Worm (Caenorhabditis elegans) whole organism, mixed stage, embryonic: ENCODE data around the gene rif-1.1.
A peak's percentile ranks its signal among the peaks of the same experiment; 100 is the strongest.

ENCODE experiments used
- M03D4.4 ChIP-seq: sonication (generic microtip); optimal IDR thresholded peaks from 2 replicates; lab custom pipeline; 2017; ENCODE audit warnings: mild to moderate bottlenecking, missing genetic modification characterization, missing compliant biosample characterization
- bed-3 ChIP-seq: fragments of 200-800 bp; sonication (Bioruptor generic); optimal IDR thresholded peaks from 3 replicates; lab custom pipeline; 2018; ENCODE audit warnings: mild to moderate bottlenecking, missing genetic modification characterization, moderate library complexity, missing compliant biosample characterization
- blmp-1 ChIP-seq: fragments of 150-350 bp; optimal IDR thresholded peaks from 2 replicates; lab custom pipeline; 2014; ENCODE audit warnings: missing biosample characterization, missing genetic modification characterization
- ceh-39 ChIP-seq: fragments of 150-350 bp; optimal IDR thresholded peaks from 2 replicates; lab custom pipeline; 2014; ENCODE audit warnings: missing biosample characterization, missing genetic modification characterization
- ceh-43 ChIP-seq: fragments of 200-800 bp; sonication (Bioruptor generic); optimal IDR thresholded peaks from 2 replicates; lab custom pipeline; 2018; ENCODE audit warnings: mild to moderate bottlenecking, missing genetic modification characterization, moderate library complexity, missing compliant biosample characterization
- ces-1 ChIP-seq: fragments of 150-350 bp; optimal IDR thresholded peaks from 2 replicates; lab custom pipeline; 2014; ENCODE audit warnings: missing biosample characterization, missing genetic modification reagents, missing genetic modification characterization
- drap-1 ChIP-seq: fragments of 200-800 bp; sonication (Bioruptor generic); optimal IDR thresholded peaks from 3 replicates; lab custom pipeline; 2018; ENCODE audit warnings: mild to moderate bottlenecking, missing genetic modification characterization, missing compliant biosample characterization
- elt-1 ChIP-seq: sonication (generic microtip); optimal IDR thresholded peaks from 2 replicates; lab custom pipeline; 2017; ENCODE audit warnings: missing genetic modification characterization, mild to moderate bottlenecking, missing compliant biosample characterization, antibody characterized with exemption, moderate library complexity, borderline replicate concordance; ENCODE audit not compliant: insufficient read depth
- elt-3 ChIP-seq: fragments of 150-350 bp; optimal IDR thresholded peaks from 2 replicates; lab custom pipeline; 2014; ENCODE audit warnings: missing biosample characterization, missing genetic modification characterization
- hlh-1 ChIP-seq: fragments of 150-350 bp; optimal IDR thresholded peaks from 2 replicates; lab custom pipeline; 2014; ENCODE audit warnings: missing biosample characterization, missing genetic modification reagents, missing genetic modification characterization
- lin-13 ChIP-seq: fragments of 150-350 bp; optimal IDR thresholded peaks from 2 replicates; lab custom pipeline; 2014; ENCODE audit warnings: missing biosample characterization, missing genetic modification characterization
- lin-32 ChIP-seq: fragments of 200-800 bp; sonication (Bioruptor generic); optimal IDR thresholded peaks from 2 replicates; lab custom pipeline; 2018; ENCODE audit warnings: mild to moderate bottlenecking, missing genetic modification characterization, missing compliant biosample characterization
- lsy-2 ChIP-seq: fragments of 150-350 bp; optimal IDR thresholded peaks from 2 replicates; lab custom pipeline; 2014; ENCODE audit warnings: missing biosample characterization, missing genetic modification characterization
- mab-5 ChIP-seq: fragments of 150-350 bp; optimal IDR thresholded peaks from 2 replicates; lab custom pipeline; 2014; ENCODE audit warnings: missing biosample characterization, missing genetic modification characterization
- mep-1 ChIP-seq: fragments of 150-350 bp; optimal IDR thresholded peaks from 2 replicates; lab custom pipeline; 2017; ENCODE audit warnings: missing biosample characterization, missing genetic modification reagents, missing genetic modification characterization, inconsistent platforms
- mls-2 ChIP-seq: sonication (generic microtip); optimal IDR thresholded peaks from 2 replicates; lab custom pipeline; 2016; ENCODE audit warnings: mild to moderate bottlenecking, missing genetic modification characterization, moderate library complexity, missing compliant biosample characterization
- nhr-12 ChIP-seq: fragments of 150-350 bp; optimal IDR thresholded peaks from 2 replicates; lab custom pipeline; 2014; ENCODE audit warnings: missing biosample characterization, missing genetic modification characterization
- nhr-2 ChIP-seq: fragments of 150-350 bp; optimal IDR thresholded peaks from 2 replicates; lab custom pipeline; 2014; ENCODE audit warnings: missing biosample characterization, missing genetic modification characterization
- nhr-237 ChIP-seq: fragments of 150-350 bp; optimal IDR thresholded peaks from 2 replicates; lab custom pipeline; 2014; ENCODE audit warnings: missing biosample characterization, missing genetic modification characterization
- nhr-28 ChIP-seq: fragments of 150-350 bp; optimal IDR thresholded peaks from 2 replicates; lab custom pipeline; 2014; ENCODE audit warnings: missing biosample characterization, missing genetic modification characterization
- nhr-76 ChIP-seq: sonication (generic microtip); optimal IDR thresholded peaks from 2 replicates; lab custom pipeline; 2017; ENCODE audit warnings: missing biosample characterization, missing genetic modification characterization
- pha-4 ChIP-seq: fragments of 150-350 bp; optimal IDR thresholded peaks from 2 replicates; lab custom pipeline; 2018; ENCODE audit warnings: missing biosample characterization, missing genetic modification reagents, missing genetic modification characterization
- sem-2 ChIP-seq: fragments of 200-800 bp; sonication (Bioruptor generic); optimal IDR thresholded peaks from 2 replicates; lab custom pipeline; 2018; ENCODE audit warnings: mild to moderate bottlenecking, missing genetic modification characterization, missing compliant biosample characterization
- snpc-4 ChIP-seq: fragments of 150-350 bp; optimal IDR thresholded peaks from 2 replicates; lab custom pipeline; 2014; ENCODE audit warnings: missing biosample characterization, missing genetic modification characterization
- sptf-1 ChIP-seq: sonication (generic microtip); optimal IDR thresholded peaks from 2 replicates; lab custom pipeline; 2017; ENCODE audit warnings: mild to moderate bottlenecking, missing genetic modification characterization, moderate library complexity, missing compliant biosample characterization
- tbx-8 ChIP-seq: fragments of 200-800 bp; sonication (Bioruptor generic); optimal IDR thresholded peaks from 2 replicates; lab custom pipeline; 2018; ENCODE audit warnings: mild to moderate bottlenecking, missing genetic modification characterization, moderate library complexity, missing compliant biosample characterization
- unc-39 ChIP-seq: fragments of 150-350 bp; optimal IDR thresholded peaks from 2 replicates; lab custom pipeline; 2014; ENCODE audit warnings: missing biosample characterization, missing genetic modification characterization
- unc-62 ChIP-seq: fragments of 150-350 bp; optimal IDR thresholded peaks from 2 replicates; lab custom pipeline; 2014; ENCODE audit warnings: missing biosample characterization, missing genetic modification reagents, missing genetic modification characterization
- zip-8 ChIP-seq: fragments of 150-350 bp; optimal IDR thresholded peaks from 2 replicates; lab custom pipeline; 2014; ENCODE audit warnings: missing biosample characterization, missing genetic modification characterization
- ztf-11 ChIP-seq: fragments of 150-350 bp; optimal IDR thresholded peaks from 2 replicates; lab custom pipeline; 2014; ENCODE audit warnings: missing biosample characterization, missing genetic modification characterization

The rif-1.1 gene

DNA sequence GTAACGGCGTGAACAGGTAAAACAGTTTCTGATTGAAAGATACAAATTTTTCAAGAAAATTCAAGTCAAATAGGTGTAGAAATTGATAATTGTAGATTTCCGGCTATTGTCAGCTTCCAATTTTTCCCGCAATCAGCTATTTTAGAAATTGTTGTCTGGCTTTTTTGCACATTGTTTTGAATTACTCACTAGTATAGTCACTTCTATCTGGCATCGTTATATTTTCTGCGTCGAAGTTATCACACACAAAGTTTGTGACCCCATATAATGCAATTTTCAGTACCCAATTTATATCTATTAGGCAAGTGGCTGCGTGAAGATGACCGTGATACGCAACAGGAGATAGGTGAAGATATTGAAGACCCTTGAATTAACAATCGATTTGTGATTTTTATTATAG lies 25.8 kb downstream of the rif-1.1 start:
- no peak for TF ChIP-seq mep-1 (tag; lab: Kevin White, UChicago)
- no peak for TF ChIP-seq drap-1 (GFP tag; lab: Kevin White, UChicago)

DNA sequence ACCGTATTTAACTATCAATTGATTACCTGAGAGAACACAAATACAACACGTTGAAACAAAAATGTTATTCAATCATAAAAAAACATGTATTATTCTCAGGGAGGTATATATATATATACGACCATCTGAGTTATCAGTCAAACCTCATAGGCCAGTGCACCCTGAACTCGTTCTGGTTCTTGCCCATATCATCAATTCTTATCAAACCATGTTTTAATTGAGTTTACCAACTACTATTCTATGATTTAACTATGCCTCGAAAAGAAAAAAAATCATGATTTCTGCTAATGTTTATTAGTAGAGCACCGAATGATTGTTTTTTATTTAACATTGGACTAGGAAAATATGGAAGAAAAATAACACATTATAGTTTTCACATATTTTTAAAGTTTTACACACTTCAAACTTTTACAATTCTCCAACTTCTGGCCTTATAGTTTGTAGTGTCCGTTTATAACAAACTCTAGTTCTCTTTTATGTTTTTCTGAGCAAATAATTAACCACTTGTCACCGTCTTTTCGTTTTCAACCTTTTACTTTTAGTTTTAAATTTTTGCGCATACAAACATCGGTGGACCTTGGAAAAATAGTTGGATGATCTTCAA lies 28.7 kb downstream of the rif-1.1 start:
- TF ChIP-seq ceh-39 (tag; lab: Kevin White, UChicago) (no peak), pha-4 (tag; lab: Kevin White, UChicago) (no peak), tbx-8 (no peak), nhr-12 (no peak), hlh-1 (tag; lab: Kevin White, UChicago) (no peak), mls-2 (tag; lab: Kevin White, UChicago) (no peak), elt-3 (tag; lab: Kevin White, UChicago) (no peak), nhr-76 (tag; lab: Kevin White, UChicago) (no peak), elt-1 (tag; lab: Kevin White, UChicago) (no peak), lin-13 (tag; lab: Kevin White, UChicago) (no peak), nhr-2 (tag; lab: Kevin White, UChicago) (no peak), ces-1 (no peak), snpc-4 (tag; lab: Kevin White, UChicago) (no peak), mab-5 (tag; lab: Kevin White, UChicago) (no peak), nhr-28 (no peak), lsy-2 (tag; lab: Kevin White, UChicago) (no peak), mep-1 (tag; lab: Kevin White, UChicago) (no peak), M03D4.4 (tag; lab: Kevin White, UChicago) (no peak)

DNA sequence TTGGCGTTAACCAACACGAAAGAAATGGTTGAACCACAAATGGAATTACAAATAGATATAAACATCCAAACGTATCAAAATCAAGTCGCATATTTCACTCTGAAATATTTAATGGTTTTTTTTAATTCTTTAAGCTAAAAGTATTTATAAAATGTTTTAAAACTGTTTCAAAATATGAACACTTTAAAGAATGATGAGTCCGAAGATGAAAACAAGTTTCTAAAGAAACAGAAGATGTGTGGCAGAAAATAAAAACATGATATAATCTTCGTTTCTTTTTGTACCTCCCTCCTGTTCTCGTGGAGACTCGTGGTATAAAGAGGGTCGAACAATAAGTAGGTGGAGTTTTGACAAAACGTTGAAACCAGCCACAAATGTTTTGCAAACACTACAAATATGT lies 29.8 kb downstream of the rif-1.1 start, which contains the start of gene lact-6:
Gene lact-6, minus strand, starts transcription at position 101 of the 400 bp plus-strand sequence.
- no peak for TF ChIP-seq drap-1 (GFP tag; lab: Kevin White, UChicago)
- no peak for TF ChIP-seq ces-1
- TF ChIP-seq M03D4.4 (tag; lab: Kevin White, UChicago), result no peak
- TF ChIP-seq nhr-237 (tag; lab: Kevin White, UChicago), result no peak
- no peak for TF ChIP-seq ztf-11 (tag; lab: Kevin White, UChicago)
- TF ChIP-seq snpc-4 (tag; lab: Kevin White, UChicago), result no peak
- no peak for TF ChIP-seq lin-13 (tag; lab: Kevin White, UChicago)
- TF ChIP-seq elt-3 (tag; lab: Kevin White, UChicago), result no peak
- no peak for TF ChIP-seq lsy-2 (tag; lab: Kevin White, UChicago)
- TF ChIP-seq mls-2 (tag; lab: Kevin White, UChicago), result no peak
- TF ChIP-seq mab-5 (tag; lab: Kevin White, UChicago), result no peak
- no peak for TF ChIP-seq nhr-2 (tag; lab: Kevin White, UChicago)
- TF ChIP-seq ceh-39 (tag; lab: Kevin White, UChicago), result no peak
- TF ChIP-seq sptf-1, result no peak
- TF ChIP-seq lin-32, result no peak
- no peak for TF ChIP-seq ceh-43 (GFP tag; lab: Kevin White, UChicago)
- no peak for TF ChIP-seq bed-3 (GFP tag; lab: Kevin White, UChicago)

DNA sequence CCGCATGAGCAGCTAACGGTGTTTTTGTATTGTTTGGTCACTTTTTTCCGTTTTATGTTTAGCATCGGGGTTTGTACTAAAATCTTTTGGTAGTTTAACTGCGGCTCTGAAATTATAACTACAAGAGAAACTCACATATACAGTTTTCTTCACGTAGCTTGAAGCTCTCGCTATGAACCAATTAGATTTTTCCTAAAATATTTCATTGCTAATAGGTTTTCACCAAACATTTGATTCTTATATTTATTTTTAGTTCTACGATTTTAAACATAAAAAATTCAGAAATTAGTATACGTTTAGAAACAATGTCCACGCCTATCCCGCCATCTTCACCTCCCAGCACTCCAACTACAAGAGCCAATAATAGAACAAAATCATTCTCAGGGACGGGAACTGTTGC lies 33.6 kb downstream of the rif-1.1 start, which contains the start of gene C06A12.3:
Gene C06A12.3, plus strand, starts transcription at position 301 of the 400 bp plus-strand sequence.
- TF ChIP-seq tbx-8 (no peak), unc-39 (tag; lab: Kevin White, UChicago) (no peak), ceh-39 (tag; lab: Kevin White, UChicago) (no peak), blmp-1 (tag; lab: Kevin White, UChicago) (no peak), lin-13 (tag; lab: Kevin White, UChicago) (no peak), lin-32 (no peak), M03D4.4 (tag; lab: Kevin White, UChicago) (no peak), zip-8 (tag; lab: Kevin White, UChicago) (no peak), elt-1 (tag; lab: Kevin White, UChicago) (no peak)

DNA sequence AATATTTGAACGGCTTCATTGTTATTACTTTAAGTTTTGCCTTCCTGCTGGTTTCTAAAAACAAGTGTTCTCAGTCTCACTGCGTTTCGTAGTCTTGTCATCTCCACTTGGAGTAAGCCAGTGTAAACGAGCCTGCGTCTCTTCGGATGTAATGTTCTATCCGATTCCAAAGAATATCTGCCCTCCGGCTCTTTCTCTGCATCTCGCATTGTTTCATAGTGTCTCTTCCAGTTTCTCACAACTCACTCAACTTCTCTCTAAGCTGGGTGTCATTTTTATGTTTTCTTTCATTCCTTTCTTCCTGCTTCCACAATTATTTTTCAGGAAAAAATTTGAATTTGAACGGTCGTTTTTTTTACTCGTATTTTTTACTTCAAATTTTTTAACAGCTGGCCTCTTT lies 34.1 kb downstream of the rif-1.1 start:
- TF ChIP-seq M03D4.4 (tag; lab: Kevin White, UChicago) (no peak), ces-1 (peak; percentile 17)

DNA sequence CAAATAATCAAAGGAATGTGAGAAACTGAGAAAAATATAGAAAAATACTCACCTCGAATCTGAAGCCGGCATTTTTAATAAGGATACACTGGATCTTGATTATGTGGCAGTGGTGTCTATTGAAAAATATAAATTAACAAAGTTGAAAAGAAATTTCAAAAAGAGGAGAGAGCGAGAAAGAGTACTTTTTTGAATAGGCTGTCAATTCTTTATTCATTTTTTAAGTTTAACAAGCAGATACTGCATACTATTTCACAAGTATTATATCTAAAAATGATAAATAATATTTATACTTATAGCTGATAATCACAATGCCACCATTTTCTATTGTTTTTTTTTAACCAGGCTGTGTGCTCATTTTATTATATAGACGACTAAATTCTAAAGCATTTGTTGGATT lies 43.3 kb downstream of the rif-1.1 start, which contains the start of gene npr-26:
Gene npr-26, minus strand, starts transcription at position 101 of the 400 bp plus-strand sequence.
- TF ChIP-seq tbx-8 (no peak), mls-2 (tag; lab: Kevin White, UChicago) (no peak), elt-1 (tag; lab: Kevin White, UChicago) (no peak), sem-2 (GFP tag; lab: Kevin White, UChicago) (no peak), lsy-2 (tag; lab: Kevin White, UChicago) (no peak), lin-13 (tag; lab: Kevin White, UChicago) (no peak), elt-3 (tag; lab: Kevin White, UChicago) (no peak), ztf-11 (tag; lab: Kevin White, UChicago) (no peak), unc-62 (GFP tag; lab: Kevin White, UChicago) (no peak)
